Worm (Caenorhabditis elegans): ENCODE results near the gene tag-89.
"Not testable (repeated sequence)": the region's sequence is repeated elsewhere in the genome, so short reads cannot be mapped to it uniquely, and the experiment has no call there.

DNA sequence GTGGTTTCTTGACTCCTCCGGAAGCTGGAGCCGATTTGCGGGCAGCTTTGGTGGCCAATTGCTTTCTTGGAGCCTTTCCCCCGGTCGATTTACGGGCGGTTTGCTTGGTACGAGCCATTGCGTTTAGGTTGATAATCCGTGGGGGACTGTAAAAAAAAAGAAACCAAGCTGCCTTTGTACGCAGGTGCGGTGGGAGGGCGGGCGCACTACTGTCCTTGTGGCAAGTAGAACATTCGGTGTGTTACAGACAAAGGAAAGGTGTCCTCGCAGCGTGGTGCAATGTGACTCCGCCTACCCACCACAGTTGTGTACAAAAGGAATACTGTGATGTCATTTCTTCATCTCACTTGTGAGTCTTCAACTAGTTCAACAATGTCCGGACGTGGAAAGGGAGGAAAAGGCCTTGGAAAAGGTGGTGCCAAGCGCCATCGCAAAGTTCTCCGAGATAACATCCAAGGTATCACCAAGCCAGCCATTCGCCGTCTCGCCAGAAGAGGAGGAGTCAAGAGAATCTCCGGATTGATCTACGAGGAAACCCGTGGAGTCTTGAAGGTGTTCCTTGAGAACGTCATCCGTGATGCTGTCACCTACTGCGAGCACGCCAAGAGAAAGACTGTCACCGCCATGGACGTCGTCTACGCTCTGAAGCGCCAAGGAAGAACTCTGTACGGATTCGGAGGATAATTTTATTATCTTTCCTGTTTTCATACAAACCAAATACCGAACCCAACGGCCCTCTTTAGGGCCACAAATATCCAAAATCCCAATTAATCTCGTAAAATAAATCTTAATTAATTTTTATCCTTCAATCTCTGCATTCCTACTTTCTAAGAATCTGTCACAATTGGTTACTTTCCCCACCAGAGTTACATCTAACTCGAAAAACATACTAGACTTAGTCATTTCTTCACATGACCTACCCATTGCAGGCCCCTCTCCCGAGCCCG, 12.7 kb downstream of the tag-89 start, which contains the start of the genes his-63 and his-64:
- TF ChIP-seq nhr-129 (tag; optimal IDR thresholded peaks at IDR 0.05); unc-39 (tag; optimal IDR thresholded peaks at IDR 0.05); ceh-82 (tag; optimal IDR thresholded peaks at IDR 0.05); zag-1 (tag; optimal IDR thresholded peaks at IDR 0.05); unc-62 (GFP tag; optimal IDR thresholded peaks at IDR 0.05); alr-1 (tag; optimal IDR thresholded peaks at IDR 0.05); blmp-1 (tag; optimal IDR thresholded peaks at IDR 0.05; ENCODE audit: insufficient read depth); ama-1 (optimal IDR thresholded peaks at IDR 0.05); Y55F3AM.14 (GFP tag; optimal IDR thresholded peaks at IDR 0.05); nhr-25 (tag; optimal IDR thresholded peaks at IDR 0.05); R02D3.7 (tag; optimal IDR thresholded peaks at IDR 0.05): not testable (repeated sequence)
